Fruit fly (Drosophila melanogaster): ENCODE data around the gene CG17721.

CG17721 gene

DNA sequence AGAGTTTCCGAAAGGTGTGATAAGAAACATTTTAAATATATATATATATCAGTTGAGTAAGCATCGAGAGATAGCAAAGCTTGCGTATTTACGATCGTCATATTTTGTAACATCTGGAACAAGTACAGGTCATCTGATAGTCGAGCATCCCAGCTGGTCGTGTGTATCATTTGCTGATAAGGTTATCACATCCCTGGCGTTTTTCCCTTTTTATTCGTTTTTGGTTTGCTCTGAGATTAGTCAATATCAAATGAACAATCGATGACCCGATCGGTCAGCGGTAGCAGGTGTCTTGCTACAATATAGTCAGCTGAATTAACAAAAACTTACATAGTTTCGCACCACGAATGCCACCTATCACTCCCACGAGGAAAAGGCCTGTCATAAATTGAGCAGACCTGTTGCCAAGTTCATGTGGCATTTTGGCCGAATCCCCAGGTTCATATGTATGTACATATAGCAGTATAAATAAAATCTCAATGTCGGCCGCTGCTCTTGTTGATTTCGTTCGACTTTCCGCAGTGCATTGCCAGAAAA lies 34.0 kb upstream of the CG17721 start (continued):
- TF ChIP-seq CG6791 (GFP tag; IDR thresholded peaks at IDR 0.05; ENCODE audit: partially characterized antibody): no peak
- TF ChIP-seq Scr (GFP tag; IDR thresholded peaks at IDR 0.05; ENCODE audit: partially characterized antibody): no peak
- peak; percentile 56 for TF ChIP-seq CG18619 (GFP tag; optimal IDR thresholded peaks at IDR 0.05)
- TF ChIP-seq Dad (GFP tag; optimal IDR thresholded peaks at IDR 0.05): no peak
- no peak for TF ChIP-seq Myb (GFP tag; optimal IDR thresholded peaks at IDR 0.05)
- peak; percentile 53 for TF ChIP-seq phol (tag; optimal IDR thresholded peaks at IDR 0.05)
- TF ChIP-seq CG11504 (tag; optimal IDR thresholded peaks at IDR 0.05): peak; percentile 76
- no peak for TF ChIP-seq Stat92E (GFP tag; optimal IDR thresholded peaks at IDR 0.05)
- no peak for TF ChIP-seq sc (optimal IDR thresholded peaks at IDR 0.05)
- TF ChIP-seq sc (GFP tag; optimal IDR thresholded peaks at IDR 0.05): peak; percentile 18
- TF ChIP-seq Rx (GFP tag; IDR thresholded peaks at IDR 0.05): no peak
- no peak for TF ChIP-seq pb (GFP tag; optimal IDR thresholded peaks at IDR 0.05)
- TF ChIP-seq sim (GFP tag; IDR thresholded peaks at IDR 0.05): no peak
- TF ChIP-seq CG3407 (GFP tag; optimal IDR thresholded peaks at IDR 0.05): peak; percentile 25
- peak; percentile 76 for TF ChIP-seq corto (GFP tag; optimal IDR thresholded peaks at IDR 0.05)
- peak; percentile 75 for TF ChIP-seq Rfx (GFP tag; IDR thresholded peaks at IDR 0.05)
- no peak for TF ChIP-seq CG5245 (GFP tag; optimal IDR thresholded peaks at IDR 0.05)
- TF ChIP-seq amos (GFP tag; IDR thresholded peaks at IDR 0.05; ENCODE audit: partially characterized antibody): no peak
- peak; percentile 61; the same call in 2 of the 3 replicates for TF ChIP-seq tgo (GFP tag; IDR thresholded peaks at IDR 0.05)
- peak; percentile 75 for TF ChIP-seq cwo (GFP tag; optimal IDR thresholded peaks at IDR 0.05)
- TF ChIP-seq Elba2 (GFP tag; optimal IDR thresholded peaks at IDR 0.05): no peak
- TF ChIP-seq twi (tag; optimal IDR thresholded peaks at IDR 0.05): no peak
- no peak for TF ChIP-seq CG13287 (GFP tag; IDR thresholded peaks at IDR 0.05; ENCODE audit: partially characterized antibody)
- TF ChIP-seq CG16779 (GFP tag; IDR thresholded peaks at IDR 0.05): no peak
- TF ChIP-seq CG30020 (tag; optimal IDR thresholded peaks at IDR 0.05): no peak
- TF ChIP-seq insv (GFP tag; optimal IDR thresholded peaks at IDR 0.05): no peak
- TF ChIP-seq croc (GFP tag; conservative IDR thresholded peaks at IDR 0.05): no peak
- TF ChIP-seq bbx (GFP tag; IDR thresholded peaks at IDR 0.05; ENCODE audit: partially characterized antibody): no peak
- TF ChIP-seq hth (optimal IDR thresholded peaks at IDR 0.05): no peak
- TF ChIP-seq CG11247 (GFP tag; IDR thresholded peaks at IDR 0.05): peak; percentile 57
- TF ChIP-seq CG12391 (tag; optimal IDR thresholded peaks at IDR 0.05): peak; percentile 60
- TF ChIP-seq nom (GFP tag; optimal IDR thresholded peaks at IDR 0.05): no peak
- peak; percentile 9 for TF ChIP-seq BtbVII (GFP tag; optimal IDR thresholded peaks at IDR 0.05)
- TF ChIP-seq CG8089 (GFP tag; optimal IDR thresholded peaks at IDR 0.05): no peak
- TF ChIP-seq CG14014 (GFP tag; IDR thresholded peaks at IDR 0.05): no peak
- peak; percentile 71 for TF ChIP-seq Sox102F (GFP tag; optimal IDR thresholded peaks at IDR 0.05)
- TF ChIP-seq CG10543 (GFP tag; optimal IDR thresholded peaks at IDR 0.05): no peak
- peak; percentile 75 for TF ChIP-seq Dek (tag; optimal IDR thresholded peaks at IDR 0.05)
- peak; percentile 61 for TF ChIP-seq nmo (GFP tag; optimal IDR thresholded peaks at IDR 0.05)
- TF ChIP-seq bsh (GFP tag; optimal IDR thresholded peaks at IDR 0.05): peak in 1 of 2 experiments; percentile 44
- no peak for TF ChIP-seq Ets97D (GFP tag; optimal IDR thresholded peaks at IDR 0.05)
- TF ChIP-seq CG2129 (GFP tag; IDR thresholded peaks at IDR 0.05; ENCODE audit: partially characterized antibody): no peak
- TF ChIP-seq Dbx (GFP tag; IDR thresholded peaks at IDR 0.05): peak; percentile 35; the same call in 1 of the 3 replicates
- no peak for TF ChIP-seq Awh (GFP tag; IDR thresholded peaks at IDR 0.05)
- TF ChIP-seq CG30403 (GFP tag; optimal IDR thresholded peaks at IDR 0.05): peak; percentile 59
- TF ChIP-seq CG8290 (GFP tag; optimal IDR thresholded peaks at IDR 0.05): no peak
- TF ChIP-seq CG8290 (tag; optimal IDR thresholded peaks at IDR 0.05): no peak
- no peak for TF ChIP-seq maf-S (GFP tag; optimal IDR thresholded peaks at IDR 0.05)
- no peak for TF ChIP-seq danr (GFP tag; IDR thresholded peaks at IDR 0.05)
- peak; percentile 61 for TF ChIP-seq dmrt99B (tag; optimal IDR thresholded peaks at IDR 0.05)
